Worm (Caenorhabditis elegans): Measurements from ENCODE around the gene F13B9.2.
A peak's percentile ranks its signal among the peaks of the same experiment; 100 is the strongest.

F13B9.2 gene

ce11 chrX:8238639-8239055 is 46.8 kb upstream of the F13B9.2 start (continued):
- TF ChIP-seq nhr-41 (GFP tag; IDR thresholded peaks at IDR 0.05) (no peak), ceh-62 (tag; optimal IDR thresholded peaks at IDR 0.05) (no peak), daf-12 (tag; optimal IDR thresholded peaks at IDR 0.05) (no peak), php-3 (GFP tag; IDR thresholded peaks at IDR 0.05) (peak; percentile 80), madf-9 (GFP tag; conservative IDR thresholded peaks at IDR 0.05) (no peak)

- TF ChIP-seq nhr-102 (tag; optimal IDR thresholded peaks at IDR 0.05) (no peak), mxl-3 (GFP tag; optimal IDR thresholded peaks at IDR 0.05) (peak; percentile 39), nhr-76 (tag; optimal IDR thresholded peaks at IDR 0.05) (no peak), mdl-1 (tag; optimal IDR thresholded peaks at IDR 0.05) (peak in 1 of 2 experiments; percentile 35), ztf-11 (tag; optimal IDR thresholded peaks at IDR 0.05) (no peak), nhr-237 (tag; optimal IDR thresholded peaks at IDR 0.05) (no peak), dmd-8 (GFP tag; IDR thresholded peaks at IDR 0.05) (no peak), nhr-48 (tag; optimal IDR thresholded peaks at IDR 0.05) (no peak), Y48G9A.11 (GFP tag; IDR thresholded peaks at IDR 0.05) (no peak), ama-1 (optimal IDR thresholded peaks at IDR 0.05) (no peak), zip-11 (GFP tag; IDR thresholded peaks at IDR 0.05) (no peak), mxl-2 (GFP tag; conservative IDR thresholded peaks at IDR 0.05) (no peak), rbr-2 (tag; optimal IDR thresholded peaks at IDR 0.05) (no peak), pqm-1 (tag; optimal IDR thresholded peaks at IDR 0.05) (peak; percentile 33), zip-2 (tag; optimal IDR thresholded peaks at IDR 0.05) (no peak), hmg-1.1 (GFP tag; IDR thresholded peaks at IDR 0.05) (no peak), tra-1 (GFP tag; IDR thresholded peaks at IDR 0.05) (no peak), F26F4.8 (GFP tag; conservative IDR thresholded peaks at IDR 0.05) (no peak), zag-1 (tag; optimal IDR thresholded peaks at IDR 0.05) (no peak), dmd-6 (GFP tag; IDR thresholded peaks at IDR 0.05) (peak; percentile 83), fkh-10 (GFP tag; optimal IDR thresholded peaks at IDR 0.05) (no peak), madf-5 (GFP tag; IDR thresholded peaks at IDR 0.05) (no peak), tag-97 (GFP tag; IDR thresholded peaks at IDR 0.05) (no peak), ztf-7 (tag; optimal IDR thresholded peaks at IDR 0.05) (no peak), F49E8.2 (tag; optimal IDR thresholded peaks at IDR 0.05; ENCODE audit: borderline replicate concordance) (no peak), ces-1 (GFP tag; optimal IDR thresholded peaks at IDR 0.05) (no peak), lin-29 (GFP tag; IDR thresholded peaks at IDR 0.05) (no peak), D1046.2 (GFP tag; IDR thresholded peaks at IDR 0.05) (no peak), nhr-77 (tag; optimal IDR thresholded peaks at IDR 0.05) (no peak), F44E2.7 (GFP tag; IDR thresholded peaks at IDR 0.05) (no peak), F37D6.2 (tag; optimal IDR thresholded peaks at IDR 0.05) (no peak), lin-15B (tag; optimal IDR thresholded peaks at IDR 0.05) (no peak), dmd-9 (GFP tag; IDR thresholded peaks at IDR 0.05) (no peak), hlh-11 (tag; optimal IDR thresholded peaks at IDR 0.05) (peak; percentile 61), nhr-28 (tag; optimal IDR thresholded peaks at IDR 0.05) (peak; percentile 26), nhr-42 (GFP tag; IDR thresholded peaks at IDR 0.05) (no peak), Y105C5A.15 (GFP tag; IDR thresholded peaks at IDR 0.05) (no peak), nhr-11 (tag; optimal IDR thresholded peaks at IDR 0.05) (no peak), spr-1 (tag; optimal IDR thresholded peaks at IDR 0.05) (no peak), zfp-3 (GFP tag; conservative IDR thresholded peaks at IDR 0.05) (no peak), aha-1 (tag) (no peak), saeg-2 (GFP tag; IDR thresholded peaks at IDR 0.05) (no peak), ceh-28 (tag; optimal IDR thresholded peaks at IDR 0.05) (no peak), R02D3.7 (tag; optimal IDR thresholded peaks at IDR 0.05) (no peak), pha-4 (GFP tag; IDR thresholded peaks at IDR 0.05) (no peak), pha-4 (tag; optimal IDR thresholded peaks at IDR 0.05) (no peak), daf-16 (GFP tag; optimal IDR thresholded peaks at IDR 0.05) (no peak), daf-16 (tag; optimal IDR thresholded peaks at IDR 0.05) (peak; percentile 57)
These were observed 43.6 kb upstream of the F13B9.2 start, which contains the start of gene endu-2 for ce11 chrX:8241906-8242305. TSS of gene endu-2 (plus strand) at chrX:8242301.

All from whole organism, L4 larva.